Fruit fly (Drosophila melanogaster): ENCODE results near the gene CG43057.

CG43057 gene

DNA sequence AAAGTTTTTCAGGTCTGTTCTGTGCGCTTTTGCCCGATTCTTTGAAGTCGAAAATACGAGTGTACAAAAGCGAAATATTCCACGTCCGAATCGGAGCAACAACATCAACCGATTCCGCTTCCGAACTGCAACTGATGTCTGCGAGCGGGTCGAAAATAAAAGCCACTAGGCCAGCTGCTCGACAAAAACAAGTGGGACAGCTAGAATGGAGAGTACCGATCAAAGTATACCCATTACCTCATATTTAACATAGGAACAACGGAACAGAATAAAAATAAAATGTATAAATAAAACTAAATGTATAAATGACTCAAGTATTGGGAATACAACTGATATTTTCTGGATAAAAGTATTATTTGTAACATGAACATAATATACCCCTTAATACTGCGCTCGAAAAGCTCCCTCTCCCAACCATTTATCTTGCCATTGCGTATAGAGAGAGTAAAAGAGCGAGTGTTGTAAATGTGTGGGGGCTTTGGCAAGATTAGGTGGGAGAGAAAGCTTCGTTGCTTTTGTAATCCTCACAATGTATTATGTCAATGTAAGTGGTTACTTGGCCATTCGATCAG, 38.7 kb downstream of the CG43057 start, which contains the start of gene SLC5A11 (continued):
- peak; percentile 93 for TF ChIP-seq gce (GFP tag; IDR thresholded peaks at IDR 0.05)
- TF ChIP-seq Fer2 (tag; optimal IDR thresholded peaks at IDR 0.05) = peak; percentile 90
- peak; percentile 99 for TF ChIP-seq CG9727 (GFP tag; optimal IDR thresholded peaks at IDR 0.05)
- TF ChIP-seq wor (GFP tag; IDR thresholded peaks at IDR 0.05) = peak; percentile 82
- peak; percentile 71 for TF ChIP-seq jumu (GFP tag; optimal IDR thresholded peaks at IDR 0.05)
- TF ChIP-seq CG3838 (GFP tag; optimal IDR thresholded peaks at IDR 0.05) = peak; percentile 97
- TF ChIP-seq HmgD (GFP tag; optimal IDR thresholded peaks at IDR 0.05) = no peak
- TF ChIP-seq tll (GFP tag; optimal IDR thresholded peaks at IDR 0.05) = peak in 1 of 2 experiments; percentile 80
- peak; percentile 54 for TF ChIP-seq CG8944 (GFP tag; optimal IDR thresholded peaks at IDR 0.05)
- TF ChIP-seq CG9797 (GFP tag; optimal IDR thresholded peaks at IDR 0.05) = peak; percentile 19
- peak; percentile 96 for TF ChIP-seq Asciz (GFP tag; optimal IDR thresholded peaks at IDR 0.05)
- TF ChIP-seq odd (GFP tag; optimal IDR thresholded peaks at IDR 0.05) = peak; percentile 95
- TF ChIP-seq dati (GFP tag; IDR thresholded peaks at IDR 0.05) = peak; percentile 81
- peak; percentile 38; the same call in 1 of the 2 replicates for TF ChIP-seq Bgb (GFP tag; IDR thresholded peaks at IDR 0.05; ENCODE audit: partially characterized antibody)
- TF ChIP-seq CG9932 (GFP tag; IDR thresholded peaks at IDR 0.05) = peak; percentile 96
- peak; percentile 91 for TF ChIP-seq CG6175 (GFP tag; IDR thresholded peaks at IDR 0.05)
- TF ChIP-seq CG30020 (tag; optimal IDR thresholded peaks at IDR 0.05) = peak; percentile 84
- peak; percentile 94 for TF ChIP-seq CG10565 (GFP tag; optimal IDR thresholded peaks at IDR 0.05)
- no peak for TF ChIP-seq pfk (GFP tag; optimal IDR thresholded peaks at IDR 0.05)
- no peak; the same call in 2 of the 3 replicates for TF ChIP-seq Opbp (GFP tag; IDR thresholded peaks at IDR 0.05; ENCODE audit: partially characterized antibody)
- TF ChIP-seq D (optimal IDR thresholded peaks at IDR 0.05) = no peak
- peak; percentile 98 for TF ChIP-seq D (GFP tag; optimal IDR thresholded peaks at IDR 0.05)
- peak; percentile 82 for TF ChIP-seq wdn (GFP tag; IDR thresholded peaks at IDR 0.05)
- TF ChIP-seq CG13296 (GFP tag; optimal IDR thresholded peaks at IDR 0.05) = peak; percentile 98
- peak; percentile 83 for TF ChIP-seq kni (GFP tag; optimal IDR thresholded peaks at IDR 0.05)
- TF ChIP-seq Jarid2 (GFP tag; optimal IDR thresholded peaks at IDR 0.05) = peak; percentile 85
- peak; percentile 99 for TF ChIP-seq cas (GFP tag; IDR thresholded peaks at IDR 0.05)
- TF ChIP-seq Nf-YB (GFP tag; optimal IDR thresholded peaks at IDR 0.05) = peak; percentile 85
- peak; percentile 92 for TF ChIP-seq phol (tag; optimal IDR thresholded peaks at IDR 0.05)
- peak; percentile 42 for TF ChIP-seq ab (GFP tag; optimal IDR thresholded peaks at IDR 0.05)
- TF ChIP-seq nau (GFP tag; optimal IDR thresholded peaks at IDR 0.05) = peak; percentile 98
- peak; percentile 94 for TF ChIP-seq CG3065 (GFP tag; optimal IDR thresholded peaks at IDR 0.05)
- no peak for TF ChIP-seq Atf3 (GFP tag; optimal IDR thresholded peaks at IDR 0.05)
- TF ChIP-seq Sry-β (GFP tag; optimal IDR thresholded peaks at IDR 0.05) = peak; percentile 44
- peak; percentile 100 for TF ChIP-seq D19B (GFP tag; optimal IDR thresholded peaks at IDR 0.05)
- TF ChIP-seq sr (GFP tag; IDR thresholded peaks at IDR 0.05) = peak; percentile 93
- TF ChIP-seq Pdp1 (GFP tag; optimal IDR thresholded peaks at IDR 0.05) = peak; percentile 93 to 98
- TF ChIP-seq CG6683 (GFP tag; optimal IDR thresholded peaks at IDR 0.05) = peak; percentile 95
- peak; percentile 92 for TF ChIP-seq Dip3 (GFP tag; optimal IDR thresholded peaks at IDR 0.05)
- TF ChIP-seq psq (GFP tag; optimal IDR thresholded peaks at IDR 0.05) = peak; percentile 96
- peak; percentile 100 for TF ChIP-seq CG8924 (tag; optimal IDR thresholded peaks at IDR 0.05)
- TF ChIP-seq Kr (GFP tag; optimal IDR thresholded peaks at IDR 0.05) = no peak
- TF ChIP-seq CG1233 (GFP tag; optimal IDR thresholded peaks at IDR 0.05) = peak; percentile 92
- peak; percentile 95 for TF ChIP-seq CG15011 (GFP tag; optimal IDR thresholded peaks at IDR 0.05)
- peak; percentile 95 for TF ChIP-seq al (GFP tag; IDR thresholded peaks at IDR 0.05)
- TF ChIP-seq CG11560 (tag; IDR thresholded peaks at IDR 0.05) = peak; percentile 87
- TF ChIP-seq cato (GFP tag; optimal IDR thresholded peaks at IDR 0.05; ENCODE audit: borderline replicate concordance) = peak; percentile 87
- TF ChIP-seq CG12236 (GFP tag; optimal IDR thresholded peaks at IDR 0.05) = peak; percentile 36
- peak; percentile 96 for TF ChIP-seq Usf (GFP tag; optimal IDR thresholded peaks at IDR 0.05)
- no peak for TF ChIP-seq hth (optimal IDR thresholded peaks at IDR 0.05)

Measured in whole organism, embryonic.